Worm (Caenorhabditis elegans) whole organism, L4/young adult: ENCODE data around the gene Y75B8A.31.

Experiments used
- W03F9.2 ChIP-seq: fragments of 150-350 bp; optimal IDR thresholded peaks from 2 replicates; lab custom pipeline; 2014; ENCODE audit warnings: missing biosample characterization, missing genetic modification characterization
- dao-5 ChIP-seq: sonication (generic microtip); optimal IDR thresholded peaks from 2 replicates; lab custom pipeline; 2016; ENCODE audit warnings: missing genotype, missing genetic modification characterization, moderate library complexity, missing compliant biosample characterization
- him-1 ChIP-seq: sonication (generic microtip); optimal IDR thresholded peaks from 2 replicates; lab custom pipeline; 2016; ENCODE audit warnings: missing genotype, missing genetic modification reagents, missing genetic modification characterization, missing compliant biosample characterization

- TF ChIP-seq him-1: no peak
- no peak for TF ChIP-seq W03F9.2
- no peak for TF ChIP-seq dao-5 (tag; lab: Kevin White, UChicago)
Measured at ce11 chrIII:12399709-12400108, 48.3 kb downstream of the Y75B8A.31 start.
